Worm (Caenorhabditis elegans) whole organism, L4 larva: ENCODE data around the gene F18E3.10.

Source experiments
- F26F4.8 ChIP-seq: fragments of 200-800 bp; sonication (Bioruptor generic); conservative IDR thresholded peaks from 2 replicates; pipeline ENCODE4 v1.3.6; 2022; ENCODE audit warnings: missing genetic modification characterization, missing compliant biosample characterization
- T26A8.4 ChIP-seq: fragments of 200-800 bp; sonication (Bioruptor generic); IDR thresholded peaks from 2 replicates; pipeline ENCODE4 v1.3.6; 2022; ENCODE audit warnings: missing genetic modification characterization, missing compliant biosample characterization
- Y75B8A.6 ChIP-seq: fragments of 200-800 bp; sonication (Bioruptor generic); IDR thresholded peaks from 2 replicates; pipeline ENCODE4 v1.3.6; 2022; ENCODE audit warnings: missing genetic modification reagents, missing genetic modification characterization, missing compliant biosample characterization
- aha-1 ChIP-seq: fragments of 150-350 bp; peaks from one replicate; lab custom pipeline; 2014; ENCODE audit warnings: missing biosample characterization, missing genetic modification characterization
- ama-1 ChIP-seq: fragments of 150-350 bp; optimal IDR thresholded peaks from 2 replicates; lab custom pipeline; 2014; ENCODE audit warnings: inconsistent platforms, mixed read lengths
- attf-4 ChIP-seq: sonication (generic microtip); optimal IDR thresholded peaks from 3 replicates; lab custom pipeline; 2017; ENCODE audit warnings: missing biosample characterization, missing genetic modification characterization
- ceh-20 ChIP-seq: fragments of 200-800 bp; sonication (Bioruptor generic); IDR thresholded peaks from 2 replicates; pipeline ENCODE4 v1.3.6; 2022; ENCODE audit warnings: missing genetic modification reagents, missing genetic modification characterization, missing compliant biosample characterization
- ceh-28 ChIP-seq: fragments of 150-350 bp; optimal IDR thresholded peaks from 2 replicates; lab custom pipeline; 2014; ENCODE audit warnings: missing biosample characterization, missing genetic modification reagents, missing genetic modification characterization
- ceh-82 ChIP-seq: sonication (generic microtip); optimal IDR thresholded peaks from 2 replicates; lab custom pipeline; 2017; ENCODE audit warnings: missing biosample characterization, missing genetic modification characterization
- daf-19 ChIP-seq: fragments of 200-800 bp; sonication (Bioruptor generic); conservative IDR thresholded peaks from 2 replicates; pipeline ENCODE4 v1.3.6; 2022; ENCODE audit warnings: missing genetic modification characterization, missing compliant biosample characterization
- dmd-6 ChIP-seq: fragments of 200-800 bp; sonication (Bioruptor generic); IDR thresholded peaks from 2 replicates; pipeline ENCODE4 v1.3.6; 2022; ENCODE audit warnings: missing genetic modification reagents, missing genetic modification characterization, missing compliant biosample characterization
- dpl-1 ChIP-seq: fragments of 150-350 bp; optimal IDR thresholded peaks from 2 replicates; lab custom pipeline; 2014; ENCODE audit warnings: missing biosample characterization, missing genetic modification reagents, missing genetic modification characterization
- duxl-1 ChIP-seq: sonication (generic microtip); optimal IDR thresholded peaks from 2 replicates; lab custom pipeline; 2016; ENCODE audit warnings: mild to moderate bottlenecking, missing genetic modification characterization, moderate library complexity, missing compliant biosample characterization; ENCODE audit not compliant: poor library complexity
- dve-1 ChIP-seq: sonication (generic microtip); optimal IDR thresholded peaks from 2 replicates; lab custom pipeline; 2017; ENCODE audit warnings: antibody characterized with exemption, mild to moderate bottlenecking, missing genetic modification characterization, missing compliant biosample characterization; ENCODE audit not compliant: insufficient read depth
- hif-1 ChIP-seq, 2 experiments: sonication (generic microtip); optimal IDR thresholded peaks; 2 replicates each; lab custom pipeline; 2016 to 2017; ENCODE audit warnings: missing compliant biosample characterization in 2 of 2, missing genetic modification characterization in 2 of 2, missing genetic modification reagents in 2 of 2, missing genotype in 2 of 2, mild to moderate bottlenecking in 1 of 2
- hlh-11 ChIP-seq: fragments of 200-800 bp; sonication (Bioruptor generic); optimal IDR thresholded peaks from 2 replicates; lab custom pipeline; 2018; ENCODE audit warnings: mild to moderate bottlenecking, missing genetic modification characterization, missing compliant biosample characterization
- hlh-30 ChIP-seq: sonication (generic microtip); optimal IDR thresholded peaks from 2 replicates; lab custom pipeline; 2017; ENCODE audit warnings: antibody characterized with exemption, mild to moderate bottlenecking, missing genetic modification characterization, missing compliant biosample characterization; ENCODE audit not compliant: insufficient read depth
- hmg-1.1 ChIP-seq: fragments of 200-800 bp; sonication (Bioruptor generic); IDR thresholded peaks from 2 replicates; pipeline ENCODE4 v1.3.6; 2022; ENCODE audit warnings: missing genetic modification reagents, missing genetic modification characterization, missing compliant biosample characterization
- lsy-2 ChIP-seq, 2 experiments: fragments of 150-350 bp in 1 of 2; sonication (generic microtip) in 1 of 2; optimal IDR thresholded peaks; 2 replicates each; lab custom pipeline; 2014 to 2017; ENCODE audit warnings: missing biosample characterization in 2 of 2, missing genetic modification characterization in 2 of 2
- madf-5 ChIP-seq, 2 experiments: fragments of 200-800 bp; sonication (Bioruptor generic); IDR thresholded peaks; 2 replicates each; pipeline ENCODE4 v1.3.6; 2022; ENCODE audit warnings: missing compliant biosample characterization in 2 of 2, missing genetic modification characterization in 2 of 2
- mdl-1 ChIP-seq, 2 experiments: fragments of 150-350 bp in 1 of 2; sonication (generic microtip) in 1 of 2; optimal IDR thresholded peaks; 2 replicates each; lab custom pipeline; 2014 to 2017; ENCODE audit warnings: missing biosample characterization in 2 of 2, missing genetic modification characterization in 2 of 2
- mep-1 ChIP-seq: fragments of 150-350 bp; sonication (generic microtip); optimal IDR thresholded peaks from 3 replicates; lab custom pipeline; 2014; ENCODE audit warnings: missing biosample characterization, missing genetic modification characterization
- mes-2 ChIP-seq: sonication (generic microtip); optimal IDR thresholded peaks from 2 replicates; lab custom pipeline; 2016; ENCODE audit warnings: missing genotype, mild to moderate bottlenecking, missing genetic modification characterization, missing compliant biosample characterization; ENCODE audit not compliant: poor library complexity, severe bottlenecking
- mxl-3 ChIP-seq: fragments of 200-800 bp; sonication (Bioruptor generic); optimal IDR thresholded peaks from 2 replicates; lab custom pipeline; 2018; ENCODE audit warnings: mild to moderate bottlenecking, missing genetic modification characterization, missing compliant biosample characterization
- nhr-11 ChIP-seq: fragments of 150-350 bp; optimal IDR thresholded peaks from 2 replicates; lab custom pipeline; 2014; ENCODE audit warnings: missing biosample characterization, missing genetic modification characterization
- nhr-237 ChIP-seq: sonication (generic microtip); optimal IDR thresholded peaks from 2 replicates; lab custom pipeline; 2017; ENCODE audit warnings: missing biosample characterization, missing genetic modification characterization
- nhr-28 ChIP-seq: fragments of 150-350 bp; optimal IDR thresholded peaks from 2 replicates; lab custom pipeline; 2014; ENCODE audit warnings: missing biosample characterization, missing genetic modification characterization
- nhr-48 ChIP-seq: sonication (generic microtip); optimal IDR thresholded peaks from 2 replicates; lab custom pipeline; 2016; ENCODE audit warnings: mild to moderate bottlenecking, missing genetic modification characterization, missing compliant biosample characterization
- nhr-6 ChIP-seq: fragments of 150-350 bp; optimal IDR thresholded peaks from 2 replicates; lab custom pipeline; 2014; ENCODE audit warnings: missing biosample characterization, missing genetic modification characterization
- nhr-77 ChIP-seq: fragments of 150-350 bp; optimal IDR thresholded peaks from 2 replicates; lab custom pipeline; 2014; ENCODE audit warnings: missing biosample characterization, missing genetic modification characterization
- pha-4 ChIP-seq, 2 experiments: fragments of 150-350 bp in 1 of 2; fragments of 200-800 bp in 1 of 2; sonication (Bioruptor generic) in 1 of 2; IDR thresholded peaks in 1 of 2; optimal IDR thresholded peaks in 1 of 2; 2 replicates each; pipeline versions ENCODE4 v1.3.6 to Lab custom; 2014 to 2022; ENCODE audit warnings: missing genetic modification characterization in 2 of 2, missing genetic modification reagents in 2 of 2, missing biosample characterization in 1 of 2, missing compliant biosample characterization in 1 of 2
- sdz-12 ChIP-seq: fragments of 200-800 bp; sonication (Bioruptor generic); optimal IDR thresholded peaks from 2 replicates; lab custom pipeline; 2018; ENCODE audit warnings: mild to moderate bottlenecking, missing genetic modification characterization, missing compliant biosample characterization
- unc-130 ChIP-seq: sonication (generic microtip); optimal IDR thresholded peaks from 2 replicates; lab custom pipeline; 2016; ENCODE audit warnings: missing genetic modification reagents, missing genetic modification characterization, missing compliant biosample characterization
- unc-62 ChIP-seq, 3 experiments: fragments of 150-350 bp in 1 of 3; sonication (generic microtip); optimal IDR thresholded peaks in 2 of 3; peaks in 1 of 3; 1 replicate in 1 of 3; 2 replicates in 2 of 3; lab custom pipeline; 2014 to 2017; ENCODE audit warnings: missing biosample characterization in 3 of 3, missing genetic modification characterization in 3 of 3, missing genetic modification reagents in 3 of 3, missing genotype in 1 of 3
- zag-1 ChIP-seq: fragments of 150-350 bp; optimal IDR thresholded peaks from 2 replicates; lab custom pipeline; 2014; ENCODE audit warnings: missing biosample characterization, missing genetic modification characterization
- zfp-3 ChIP-seq: fragments of 200-800 bp; sonication (Bioruptor generic); conservative IDR thresholded peaks from 2 replicates; pipeline ENCODE4 v1.3.6; 2022; ENCODE audit warnings: missing genetic modification reagents, missing genetic modification characterization, missing compliant biosample characterization
- zip-11 ChIP-seq: fragments of 200-800 bp; sonication (Bioruptor generic); IDR thresholded peaks from 2 replicates; pipeline ENCODE4 v1.3.6; 2022; ENCODE audit warnings: missing genetic modification characterization, missing compliant biosample characterization

The F18E3.10 gene

DNA sequence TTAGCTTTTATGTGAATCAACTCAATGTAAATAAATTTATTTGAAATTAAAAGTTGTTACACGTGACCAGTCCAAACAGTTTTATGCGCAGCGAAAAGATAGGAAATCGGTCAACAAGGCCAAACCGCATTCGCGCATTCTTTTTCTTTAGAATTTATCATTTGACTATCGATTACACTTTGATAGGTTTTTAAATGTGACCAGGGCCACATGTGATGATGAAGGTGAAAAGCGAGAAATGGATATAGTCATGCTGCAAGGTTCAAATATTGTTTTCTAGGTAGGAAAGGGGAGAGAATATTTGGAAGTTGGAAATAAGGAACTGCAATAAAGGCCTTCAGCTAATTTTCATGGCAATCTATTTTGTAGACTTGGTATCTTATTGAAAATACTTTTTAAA lies 12.7 kb upstream of the F18E3.10 start (continued):
- peak; percentile 91 for TF ChIP-seq ama-1 (lab: Kevin White, UChicago)
- TF ChIP-seq ceh-28 (tag; lab: Kevin White, UChicago), result no peak
- TF ChIP-seq dve-1 (tag; lab: Kevin White, UChicago), result peak; percentile 34
- peak; percentile 73 for TF ChIP-seq hlh-11 (tag; lab: Kevin White, UChicago)
- TF ChIP-seq, all 104 proteins: peak for 17

DNA sequence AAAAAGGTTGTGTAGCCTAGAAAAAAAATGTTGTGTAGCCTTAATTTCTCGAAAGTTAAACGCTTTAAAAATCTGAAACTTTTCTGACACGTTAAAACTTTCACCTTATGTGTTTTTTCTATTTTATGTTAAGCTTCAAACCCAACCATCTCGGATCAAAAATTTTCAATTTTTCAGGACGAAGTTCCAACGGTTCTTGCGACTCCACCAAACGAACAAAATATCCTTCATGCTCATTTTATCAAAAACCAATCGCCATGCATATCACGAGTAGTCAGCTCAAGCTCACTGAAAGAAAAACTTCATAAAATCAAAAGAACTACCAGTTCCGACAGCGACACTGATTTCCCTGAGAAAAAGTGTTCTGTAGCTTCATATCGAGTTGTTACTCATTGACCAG lies 12.3 kb upstream of the F18E3.10 start:
- TF ChIP-seq aha-1 (tag; lab: Kevin White, UChicago) (peak; percentile 90), unc-130 (GFP tag; lab: Kevin White, UChicago) (no peak)
- TF ChIP-seq, all 104 proteins: peak for 1

DNA sequence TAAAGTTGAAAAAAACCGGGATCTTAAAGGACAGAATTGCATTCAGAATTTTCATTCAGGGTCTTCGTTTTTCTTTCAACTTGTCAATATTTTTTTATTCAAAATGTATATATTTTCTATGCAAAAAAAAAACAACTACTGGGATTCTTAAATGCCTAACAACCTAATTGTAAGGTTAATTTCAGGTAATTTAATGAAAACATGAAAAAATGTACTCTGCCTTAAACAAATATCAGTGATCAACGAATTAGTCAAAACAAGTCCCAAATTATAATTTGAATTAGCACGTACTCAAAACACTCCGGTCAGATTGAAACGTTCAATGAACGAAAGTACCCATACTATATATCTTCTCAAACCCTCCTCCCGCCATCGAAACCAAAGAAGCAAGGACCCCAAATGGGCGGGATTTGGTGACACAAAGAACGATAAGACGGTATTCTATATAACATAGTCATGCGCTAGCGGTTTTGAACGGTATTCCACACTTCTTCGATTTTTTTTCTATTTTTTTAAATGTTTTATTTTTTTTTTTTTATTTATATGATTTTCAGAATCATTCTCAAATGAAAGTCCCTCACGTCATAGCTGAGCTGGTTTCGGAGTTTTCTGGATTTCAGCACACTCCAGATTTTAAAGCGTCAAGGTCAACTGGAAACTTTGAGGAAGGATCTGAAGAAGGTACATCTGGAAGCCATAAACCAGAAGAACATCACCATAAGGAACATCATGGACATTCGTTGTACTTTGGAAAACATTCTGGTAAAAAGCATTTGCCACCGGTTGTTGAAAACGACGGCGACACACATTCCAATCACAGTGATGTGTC lies 11.4 kb upstream of the F18E3.10 start, which contains the start of the genes ddo-2 and F25E5.8:
ddo-2 (minus strand) TSS at position 330 of the 829 bp plus-strand sequence.
F25E5.8 (plus strand) TSS at position 555 of the 829 bp plus-strand sequence.
- TF ChIP-seq hmg-1.1 (GFP tag; lab: Robert Waterston, UW) (0 out of 2 replicates have a peak, but pooled peaks have one; percentile 28), aha-1 (tag; lab: Kevin White, UChicago) (peak; percentile 97), mdl-1 (tag; optimal IDR thresholded peaks at IDR 0.05; lab: Kevin White, UChicago) (peak in 1 of 2 experiments; percentile 3), zfp-3 (GFP tag; lab: Robert Waterston, UW) (0 out of 2 replicates have a peak, but pooled peaks have one; percentile 22), nhr-28 (tag; lab: Kevin White, UChicago) (peak; percentile 55), hif-1 (tag; optimal IDR thresholded peaks at IDR 0.05; lab: Kevin White, UChicago) (peak in 1 of 2 experiments; percentile 41), daf-19 (GFP tag; lab: Robert Waterston, UW) (no peak), hlh-30 (tag; lab: Kevin White, UChicago) (peak; percentile 33), dve-1 (tag; lab: Kevin White, UChicago) (peak; percentile 15), sdz-12 (GFP tag; lab: Kevin White, UChicago) (no peak), ama-1 (lab: Kevin White, UChicago) (peak; percentile 74), attf-4 (no peak)

DNA sequence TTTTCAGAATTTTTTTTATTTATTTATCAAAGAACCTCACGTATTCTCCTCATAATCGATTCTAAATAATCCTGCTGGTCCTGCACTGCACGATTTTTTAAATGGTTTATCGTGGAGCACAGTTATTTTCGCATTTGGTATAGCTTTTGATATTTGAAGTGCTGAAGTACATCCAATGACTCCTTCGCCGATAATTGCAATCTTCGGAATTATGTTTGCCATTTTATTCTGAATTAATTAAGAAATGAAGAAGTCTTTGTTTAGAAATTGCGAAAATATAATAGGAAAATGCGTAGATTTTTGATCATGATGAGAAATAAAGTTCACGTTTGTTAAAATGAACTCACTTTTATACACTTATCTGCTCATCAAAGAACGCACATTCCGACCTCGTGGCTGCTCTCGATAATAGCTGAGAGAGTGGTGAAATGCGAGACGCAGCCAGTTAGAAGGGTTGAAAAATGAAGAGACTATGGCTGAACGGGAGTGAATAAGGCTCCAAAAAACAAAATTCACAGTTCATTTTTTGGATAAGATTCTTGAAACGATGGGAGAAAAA lies 10.6 kb upstream of the F18E3.10 start:
- TF ChIP-seq zip-11, result no peak
- TF ChIP-seq zfp-3 (GFP tag; lab: Robert Waterston, UW), result 0 out of 2 replicates have a peak, but pooled peaks have one; percentile 28
- TF ChIP-seq Y75B8A.6, result no peak
- TF ChIP-seq F26F4.8 (GFP tag; lab: Robert Waterston, UW), result no peak
- TF ChIP-seq mes-2 (tag; lab: Kevin White, UChicago), result peak; percentile 38
- TF ChIP-seq hif-1 (tag; optimal IDR thresholded peaks at IDR 0.05; lab: Kevin White, UChicago), result peak in 1 of 2 experiments; percentile 10
- TF ChIP-seq nhr-11 (tag; lab: Kevin White, UChicago), result peak; percentile 32
- TF ChIP-seq pha-4 (GFP tag; IDR thresholded peaks at IDR 0.05; lab: Robert Waterston, UW), result no peak
- TF ChIP-seq pha-4 (tag; optimal IDR thresholded peaks at IDR 0.05; lab: Kevin White, UChicago), result peak; percentile 2
- TF ChIP-seq zag-1 (tag; lab: Kevin White, UChicago), result no peak
- TF ChIP-seq T26A8.4 (GFP tag; lab: Robert Waterston, UW), result peak; percentile 11; the same call in 1 of the 2 replicates
- TF ChIP-seq hlh-30 (tag; lab: Kevin White, UChicago), result peak; percentile 87
- peak; percentile 24 for TF ChIP-seq dpl-1 (GFP tag; lab: Kevin White, UChicago)
- TF ChIP-seq nhr-77, result peak; percentile 52
- TF ChIP-seq nhr-48 (tag; lab: Kevin White, UChicago), result peak; percentile 56
- peak; percentile 28 for TF ChIP-seq nhr-6 (tag; lab: Kevin White, UChicago)
- no peak for TF ChIP-seq madf-5 (GFP tag; IDR thresholded peaks at IDR 0.05; lab: Robert Waterston, UW)
- TF ChIP-seq lsy-2 (tag; optimal IDR thresholded peaks at IDR 0.05; lab: Kevin White, UChicago), result peak in 1 of 2 experiments; percentile 68
- peak; percentile 79 for TF ChIP-seq hlh-11 (tag; lab: Kevin White, UChicago)
- peak; percentile 50; the same call in 1 of the 2 replicates for TF ChIP-seq ceh-20
- peak; percentile 23 for TF ChIP-seq duxl-1 (tag; lab: Kevin White, UChicago)
- peak; percentile 78 for TF ChIP-seq ama-1 (lab: Kevin White, UChicago)
- TF ChIP-seq mep-1 (tag; lab: Kevin White, UChicago), result peak; percentile 35
- no peak for TF ChIP-seq nhr-237 (tag; lab: Kevin White, UChicago)
- peak; percentile 63 for TF ChIP-seq mxl-3 (GFP tag; lab: Kevin White, UChicago)
- no peak for TF ChIP-seq ceh-82 (tag; lab: Kevin White, UChicago)
- peak; percentile 44 for TF ChIP-seq nhr-28 (tag; lab: Kevin White, UChicago)
- no peak; the same call in 1 of the 2 replicates for TF ChIP-seq hmg-1.1 (GFP tag; lab: Robert Waterston, UW)
- peak; percentile 78 for TF ChIP-seq dmd-6
- TF ChIP-seq unc-62 (GFP tag; optimal IDR thresholded peaks at IDR 0.05 in 1 of 2; lab: Kevin White, UChicago), result peak in 1 of 2 experiments; percentile 78
- no peak for TF ChIP-seq unc-62 (tag; optimal IDR thresholded peaks at IDR 0.05; lab: Kevin White, UChicago)
- peak; percentile 64 for TF ChIP-seq dve-1 (tag; lab: Kevin White, UChicago)
